Worm (Caenorhabditis elegans): Measurements from ENCODE around the gene akt-2.

DNA sequence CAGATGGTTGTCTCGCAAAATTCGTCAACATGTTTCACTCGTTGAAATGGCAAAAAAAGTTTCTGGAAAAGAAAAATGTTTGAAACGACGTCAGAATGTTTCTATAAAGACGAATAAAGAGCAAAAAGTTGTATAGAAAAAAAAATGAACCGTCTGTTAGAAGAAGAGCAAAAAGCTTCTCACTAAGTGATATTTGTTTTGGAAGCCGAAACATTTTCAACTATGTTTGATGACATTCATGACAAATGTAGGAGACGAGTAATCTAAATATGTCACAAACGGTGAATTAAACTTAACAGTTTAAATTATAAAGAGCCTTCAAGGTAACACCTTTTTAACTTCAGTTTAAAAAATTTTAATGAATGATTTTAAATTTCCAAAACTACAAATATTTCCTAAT, 7.5 kb upstream of the akt-2 start, which contains the start of gene nkat-1:
- TF ChIP-seq ztf-11 (tag; optimal IDR thresholded peaks at IDR 0.05), result no peak
- TF ChIP-seq aly-2 (tag; optimal IDR thresholded peaks at IDR 0.05), result no peak
- TF ChIP-seq hif-1 (tag; optimal IDR thresholded peaks at IDR 0.05), result no peak
- no peak for TF ChIP-seq nhr-28 (tag; optimal IDR thresholded peaks at IDR 0.05)
- TF ChIP-seq nhr-76 (tag; optimal IDR thresholded peaks at IDR 0.05), result no peak
- no peak for TF ChIP-seq dmd-9 (GFP tag; IDR thresholded peaks at IDR 0.05)
- TF ChIP-seq nhr-41 (GFP tag; IDR thresholded peaks at IDR 0.05), result no peak
- TF ChIP-seq skn-1 (tag; optimal IDR thresholded peaks at IDR 0.05), result no peak
